Worm (Caenorhabditis elegans): ENCODE data around the gene srh-204.
"Not testable (repeated sequence)": the region's sequence is repeated elsewhere in the genome, so short reads cannot be mapped to it uniquely, and the experiment has no call there.

Gene srh-204

DNA sequence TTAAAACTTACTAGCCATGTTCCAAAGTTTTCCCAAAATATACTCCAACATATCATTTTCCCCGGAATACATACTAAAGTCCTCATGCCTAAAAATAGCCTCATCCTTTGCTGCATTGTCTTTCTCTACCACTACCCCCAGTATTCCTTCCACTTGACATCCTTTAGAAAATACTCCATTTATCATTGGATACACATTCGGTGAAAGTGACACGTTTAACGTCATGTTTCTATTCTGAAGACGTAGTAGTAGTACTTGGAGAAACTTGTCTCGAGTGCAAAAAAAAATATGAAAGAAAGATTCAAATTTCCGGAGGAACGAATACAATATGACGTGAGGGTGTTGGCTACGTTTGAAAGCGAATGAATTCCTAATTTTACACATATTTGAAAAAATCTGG is 23.3 kb downstream of the srh-204 start:
- TF ChIP-seq blmp-1 (tag; optimal IDR thresholded peaks at IDR 0.05) (no peak), snpc-4 (tag; optimal IDR thresholded peaks at IDR 0.05) (no peak), drap-1 (GFP tag; optimal IDR thresholded peaks at IDR 0.05) (no peak), M03D4.4 (tag; optimal IDR thresholded peaks at IDR 0.05) (no peak), elt-1 (tag; optimal IDR thresholded peaks at IDR 0.05; ENCODE audit: borderline replicate concordance, insufficient read depth) (no peak), nhr-237 (tag; optimal IDR thresholded peaks at IDR 0.05) (no peak)

DNA sequence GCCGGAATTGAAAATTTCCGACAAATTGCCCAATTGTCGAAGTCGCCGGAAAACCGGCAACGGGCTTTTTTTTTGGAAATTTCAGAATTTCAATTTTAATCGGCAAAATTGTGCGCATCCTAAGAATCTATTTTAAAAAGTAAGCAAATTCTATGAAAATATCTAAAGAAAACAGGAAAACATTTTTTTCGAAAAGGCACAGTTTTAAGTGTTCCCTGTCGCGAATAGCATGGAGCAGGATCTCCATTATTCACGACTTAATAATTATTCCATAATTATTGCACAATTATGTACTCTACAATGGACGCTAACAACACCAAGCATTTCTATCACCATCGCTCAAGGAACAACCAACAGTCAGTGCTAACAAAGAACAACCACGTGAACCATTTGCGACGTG is 24.3 kb downstream of the srh-204 start, which contains the start of gene H43I07.4:
Gene H43I07.4, plus strand, starts transcription at position 301 of the 400 bp plus-strand sequence.
- TF ChIP-seq blmp-1 (tag; optimal IDR thresholded peaks at IDR 0.05); ztf-11 (tag; optimal IDR thresholded peaks at IDR 0.05); ces-1 (GFP tag; optimal IDR thresholded peaks at IDR 0.05): not testable (repeated sequence)

DNA sequence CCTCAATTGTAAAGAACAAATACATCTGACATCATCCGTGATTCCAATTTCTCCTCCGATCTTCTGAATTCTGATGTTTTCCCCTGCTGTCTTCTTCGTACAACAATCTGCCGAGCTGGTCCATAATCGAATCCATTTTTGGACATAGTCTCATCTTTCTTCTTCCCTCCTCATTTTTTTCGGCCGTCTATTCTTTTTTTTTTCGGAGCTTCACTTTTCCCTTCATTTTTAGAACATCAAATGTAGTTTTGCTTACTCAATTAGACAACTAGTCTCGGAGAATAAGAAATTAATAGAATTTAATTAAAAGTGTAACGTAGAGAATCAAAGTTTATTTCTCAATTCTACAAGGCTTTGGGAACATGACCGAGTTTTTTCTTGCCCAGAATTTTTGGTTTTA is 28.7 kb downstream of the srh-204 start:
- no peak for TF ChIP-seq unc-120 (tag; optimal IDR thresholded peaks at IDR 0.05; ENCODE audit: poor library complexity, severe bottlenecking)
- TF ChIP-seq unc-62 (GFP tag; optimal IDR thresholded peaks at IDR 0.05), result no peak
- no peak for TF ChIP-seq M03D4.4 (tag; optimal IDR thresholded peaks at IDR 0.05)
- no peak for TF ChIP-seq drap-1 (GFP tag; optimal IDR thresholded peaks at IDR 0.05)
- TF ChIP-seq lin-13 (tag; optimal IDR thresholded peaks at IDR 0.05), result no peak
- no peak for TF ChIP-seq tbx-8 (GFP tag; optimal IDR thresholded peaks at IDR 0.05)
- no peak for TF ChIP-seq zip-8 (tag; optimal IDR thresholded peaks at IDR 0.05)
- TF ChIP-seq ztf-11 (tag; optimal IDR thresholded peaks at IDR 0.05), result no peak
- TF ChIP-seq ceh-43 (GFP tag; optimal IDR thresholded peaks at IDR 0.05), result no peak
- no peak for TF ChIP-seq flh-1 (GFP tag; optimal IDR thresholded peaks at IDR 0.05)
- no peak for TF ChIP-seq nhr-28 (tag; optimal IDR thresholded peaks at IDR 0.05)
- TF ChIP-seq snpc-4 (tag; optimal IDR thresholded peaks at IDR 0.05), result no peak
- TF ChIP-seq blmp-1 (tag; optimal IDR thresholded peaks at IDR 0.05), result no peak
- no peak for TF ChIP-seq nhr-2 (tag; optimal IDR thresholded peaks at IDR 0.05)
- no peak for TF ChIP-seq lin-32 (GFP tag; optimal IDR thresholded peaks at IDR 0.05)
- TF ChIP-seq hlh-1 (tag; optimal IDR thresholded peaks at IDR 0.05), result no peak
- TF ChIP-seq ces-1 (GFP tag; optimal IDR thresholded peaks at IDR 0.05), result no peak
- no peak for TF ChIP-seq ceh-83 (GFP tag; optimal IDR thresholded peaks at IDR 0.05)
- no peak for TF ChIP-seq pha-4 (tag; optimal IDR thresholded peaks at IDR 0.05)

DNA sequence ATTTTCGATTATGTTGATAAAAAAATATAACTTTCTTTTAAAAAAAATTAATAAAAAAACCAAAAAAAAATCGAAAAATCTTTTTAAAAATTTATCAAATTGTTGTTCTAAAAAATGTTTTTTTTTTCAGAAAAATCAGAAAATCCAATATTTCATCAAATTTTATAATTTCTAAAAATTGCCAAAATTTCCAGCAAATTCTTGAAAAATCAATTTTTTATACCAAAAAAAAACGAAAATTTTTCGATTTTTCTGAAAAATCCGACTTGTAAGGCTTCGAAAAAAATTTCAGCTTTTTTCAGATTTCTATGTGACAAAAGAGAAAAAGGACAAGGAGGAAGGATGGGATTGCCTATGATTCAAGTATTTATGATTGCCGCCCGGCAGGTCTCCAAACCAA is 35.8 kb downstream of the srh-204 start, which contains the start of gene H43I07.1:
Gene H43I07.1, plus strand, starts transcription at position 301 of the 400 bp plus-strand sequence.
- no peak for TF ChIP-seq sptf-1 (tag; optimal IDR thresholded peaks at IDR 0.05)
- no peak for TF ChIP-seq drap-1 (GFP tag; optimal IDR thresholded peaks at IDR 0.05)
- TF ChIP-seq hlh-1 (tag; optimal IDR thresholded peaks at IDR 0.05), result no peak
- no peak for TF ChIP-seq mep-1 (tag; optimal IDR thresholded peaks at IDR 0.05)
- TF ChIP-seq unc-62 (GFP tag; optimal IDR thresholded peaks at IDR 0.05), result no peak
- TF ChIP-seq nhr-237 (tag; optimal IDR thresholded peaks at IDR 0.05), result no peak
- TF ChIP-seq lin-13 (tag; optimal IDR thresholded peaks at IDR 0.05), result no peak

DNA sequence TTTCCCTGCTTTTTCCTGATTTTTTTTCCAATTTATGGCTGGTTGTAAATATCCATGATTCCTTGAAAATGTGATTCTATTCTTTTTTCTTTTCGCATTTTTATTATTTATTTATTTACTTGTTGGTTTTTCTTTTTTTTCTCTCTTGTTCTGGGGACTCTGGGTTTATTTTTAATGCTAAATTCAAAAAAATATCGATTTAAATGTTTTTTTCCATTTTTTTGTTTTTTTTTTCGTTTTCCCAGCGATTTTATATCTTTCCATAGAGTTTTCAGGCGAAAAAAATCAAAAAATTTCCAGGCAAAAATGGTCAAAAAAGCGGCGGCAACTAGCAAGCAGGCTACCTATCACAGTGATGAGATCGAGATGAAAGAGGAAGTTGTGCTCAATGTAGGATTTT is 41.0 kb downstream of the srh-204 start, which contains the start of gene rpac-40:
Gene rpac-40, plus strand, starts transcription at position 301 of the 400 bp plus-strand sequence.
- no peak for TF ChIP-seq tbx-8 (GFP tag; optimal IDR thresholded peaks at IDR 0.05)
- no peak for TF ChIP-seq mab-5 (tag; optimal IDR thresholded peaks at IDR 0.05)
- no peak for TF ChIP-seq ztf-11 (tag; optimal IDR thresholded peaks at IDR 0.05)
- TF ChIP-seq ham-2 (GFP tag; optimal IDR thresholded peaks at IDR 0.05), result no peak
- TF ChIP-seq drap-1 (GFP tag; optimal IDR thresholded peaks at IDR 0.05), result no peak
- no peak for TF ChIP-seq sptf-1 (tag; optimal IDR thresholded peaks at IDR 0.05)
- no peak for TF ChIP-seq unc-120 (tag; optimal IDR thresholded peaks at IDR 0.05; ENCODE audit: poor library complexity, severe bottlenecking)
- no peak for TF ChIP-seq nhr-2 (tag; optimal IDR thresholded peaks at IDR 0.05)
- no peak for TF ChIP-seq M03D4.4 (tag; optimal IDR thresholded peaks at IDR 0.05)
- no peak for TF ChIP-seq nhr-237 (tag; optimal IDR thresholded peaks at IDR 0.05)
- no peak for TF ChIP-seq hlh-1 (tag; optimal IDR thresholded peaks at IDR 0.05)
- TF ChIP-seq cnd-1 (tag; optimal IDR thresholded peaks at IDR 0.05), result no peak
- TF ChIP-seq zip-8 (tag; optimal IDR thresholded peaks at IDR 0.05), result no peak
- no peak for TF ChIP-seq mls-2 (tag; optimal IDR thresholded peaks at IDR 0.05)

DNA sequence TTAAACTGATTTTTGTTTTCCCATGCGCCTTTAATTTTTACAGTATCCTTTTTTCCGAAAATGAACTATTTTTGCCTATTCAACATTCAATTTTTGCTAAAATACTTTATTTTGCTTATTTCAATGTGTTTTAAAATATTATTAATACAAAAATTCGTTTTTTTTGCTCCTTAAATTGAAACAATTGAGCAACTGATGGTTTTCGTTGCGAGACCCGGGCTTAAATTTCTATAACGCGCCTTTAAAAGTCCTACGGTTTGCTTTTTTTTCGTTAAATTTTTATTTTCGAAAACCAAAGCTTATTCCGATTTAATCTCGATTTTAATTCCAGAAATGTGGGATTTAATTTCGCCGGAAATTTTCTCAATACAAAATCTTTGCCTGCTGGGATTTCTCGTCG is 44.9 kb downstream of the srh-204 start, which contains the start of gene algn-5:
Gene algn-5, plus strand, starts transcription at position 295 of the 400 bp plus-strand sequence.
- TF ChIP-seq elt-1 (tag; optimal IDR thresholded peaks at IDR 0.05; ENCODE audit: borderline replicate concordance, insufficient read depth) (no peak), ces-1 (GFP tag; optimal IDR thresholded peaks at IDR 0.05) (no peak), zip-8 (tag; optimal IDR thresholded peaks at IDR 0.05) (no peak), nhr-237 (tag; optimal IDR thresholded peaks at IDR 0.05) (no peak), cnd-1 (tag; optimal IDR thresholded peaks at IDR 0.05) (no peak), ztf-11 (tag; optimal IDR thresholded peaks at IDR 0.05) (no peak), lin-32 (GFP tag; optimal IDR thresholded peaks at IDR 0.05) (no peak), pha-4 (tag; optimal IDR thresholded peaks at IDR 0.05) (no peak), nhr-28 (tag; optimal IDR thresholded peaks at IDR 0.05) (no peak), snpc-4 (tag; optimal IDR thresholded peaks at IDR 0.05) (no peak), drap-1 (GFP tag; optimal IDR thresholded peaks at IDR 0.05) (no peak), mab-5 (tag; optimal IDR thresholded peaks at IDR 0.05) (no peak), mls-2 (tag; optimal IDR thresholded peaks at IDR 0.05) (no peak)

Measured in whole organism, mixed stage, embryonic.